Worm (Caenorhabditis elegans) whole organism, L4/young adult: Measurements from ENCODE around the gene dyci-1.

Experiments used
- dao-5 ChIP-seq: sonication (generic microtip); optimal IDR thresholded peaks from 2 replicates; lab custom pipeline; 2016; ENCODE audit warnings: missing genotype, missing genetic modification characterization, moderate library complexity, missing compliant biosample characterization
- him-1 ChIP-seq: sonication (generic microtip); optimal IDR thresholded peaks from 2 replicates; lab custom pipeline; 2016; ENCODE audit warnings: missing genotype, missing genetic modification reagents, missing genetic modification characterization, missing compliant biosample characterization

ce11 chrIV:6756374-6756773, 28.7 kb downstream of the dyci-1 start:
- TF ChIP-seq him-1 (tag; lab: Kevin White, UChicago): peak; percentile 93
- TF ChIP-seq dao-5 (tag; lab: Kevin White, UChicago): peak; percentile 73
